Fruit fly (Drosophila melanogaster): ENCODE results near the gene Polr3I.

Polr3I gene

dm6 chrX:16912965-16913755, 28.8 kb downstream of the Polr3I start, which contains the start of gene CG4928:
TSS of gene CG4928 (plus strand) at chrX:16913180.
- TF ChIP-seq CG17801 (GFP tag; optimal IDR thresholded peaks at IDR 0.05; ENCODE audit: partially characterized antibody) = no peak

dm6 chrX:16917462-16917861, 33.1 kb downstream of the Polr3I start:
- no peak for TF ChIP-seq CG17801 (GFP tag; optimal IDR thresholded peaks at IDR 0.05; ENCODE audit: partially characterized antibody)

- no peak for TF ChIP-seq CG17801 (GFP tag; optimal IDR thresholded peaks at IDR 0.05; ENCODE audit: partially characterized antibody)
Observed at dm6 chrX:16918767-16919336, 34.5 kb downstream of the Polr3I start.

- no peak for TF ChIP-seq CG17801 (GFP tag; optimal IDR thresholded peaks at IDR 0.05; ENCODE audit: partially characterized antibody)
Observed at dm6 chrX:16920682-16921286, 36.4 kb downstream of the Polr3I start.

- TF ChIP-seq CG17801 (GFP tag; optimal IDR thresholded peaks at IDR 0.05; ENCODE audit: partially characterized antibody) = no peak
Observed at dm6 chrX:16922626-16923025, 38.2 kb downstream of the Polr3I start.

dm6 chrX:16923503-16923902, 39.1 kb downstream of the Polr3I start:
- no peak for TF ChIP-seq CG17801 (GFP tag; optimal IDR thresholded peaks at IDR 0.05; ENCODE audit: partially characterized antibody)

- no peak for TF ChIP-seq CG17801 (GFP tag; optimal IDR thresholded peaks at IDR 0.05; ENCODE audit: partially characterized antibody)
Observed at dm6 chrX:16924069-16924721, 39.8 kb downstream of the Polr3I start.

dm6 chrX:16926726-16927125, 42.3 kb downstream of the Polr3I start:
- no peak for TF ChIP-seq CG17801 (GFP tag; optimal IDR thresholded peaks at IDR 0.05; ENCODE audit: partially characterized antibody)

- TF ChIP-seq CG17801 (GFP tag; optimal IDR thresholded peaks at IDR 0.05; ENCODE audit: partially characterized antibody) = no peak
Observed at dm6 chrX:16930465-16931286, 46.3 kb downstream of the Polr3I start.

dm6 chrX:16931994-16932819, 47.8 kb downstream of the Polr3I start:
- TF ChIP-seq CG17801 (GFP tag; optimal IDR thresholded peaks at IDR 0.05; ENCODE audit: partially characterized antibody) = no peak

dm6 chrX:16932820-16933386, 48.5 kb downstream of the Polr3I start:
- TF ChIP-seq CG17801 (GFP tag; optimal IDR thresholded peaks at IDR 0.05; ENCODE audit: partially characterized antibody) = no peak

dm6 chrX:16934430-16934829, 50.0 kb downstream of the Polr3I start:
- no peak for TF ChIP-seq CG17801 (GFP tag; optimal IDR thresholded peaks at IDR 0.05; ENCODE audit: partially characterized antibody)
